Fruit fly (Drosophila melanogaster): ENCODE data around the gene BoYb.
A peak's percentile ranks its signal among the peaks of the same experiment; 100 is the strongest.

The BoYb gene

dm6 chr3L:22878723-22879343 is 22.9 kb upstream of the BoYb start, which contains the start of the genes Chro and Ssl1 (continued):
- TF ChIP-seq bowl (GFP tag; IDR thresholded peaks at IDR 0.05) (peak; percentile 99), Dad (GFP tag; optimal IDR thresholded peaks at IDR 0.05) (peak; percentile 100), yki (optimal IDR thresholded peaks at IDR 0.05) (peak; percentile 40), knrl (GFP tag; IDR thresholded peaks at IDR 0.05; ENCODE audit: partially characterized antibody) (peak; percentile 66; the same call in 2 of the 3 replicates), Med (GFP tag) (peak; percentile 100), aop (GFP tag; IDR thresholded peaks at IDR 0.05) (peak; percentile 98), CG2202 (tag; optimal IDR thresholded peaks at IDR 0.05) (peak; percentile 100), grau (tag; optimal IDR thresholded peaks at IDR 0.05) (peak; percentile 99), CrebB (tag; optimal IDR thresholded peaks at IDR 0.05) (peak; percentile 100), CG10209 (GFP tag; optimal IDR thresholded peaks at IDR 0.05) (peak; percentile 100), CG13424 (tag; optimal IDR thresholded peaks at IDR 0.05) (peak; percentile 100), dmrt99B (tag; optimal IDR thresholded peaks at IDR 0.05) (peak; percentile 100), Elba2 (GFP tag; optimal IDR thresholded peaks at IDR 0.05) (peak; percentile 99), da (GFP tag; optimal IDR thresholded peaks at IDR 0.05) (peak; percentile 100), CG7357 (GFP tag; IDR thresholded peaks at IDR 0.05) (peak; percentile 99), CG13123 (GFP tag; optimal IDR thresholded peaks at IDR 0.05) (peak; percentile 99), CG17912 (GFP tag; optimal IDR thresholded peaks at IDR 0.05) (peak; percentile 98), pan (optimal IDR thresholded peaks at IDR 0.05) (no peak), pan (GFP tag; optimal IDR thresholded peaks at IDR 0.05 in 1 of 2, IDR thresholded peaks at IDR 0.05 in 1 of 2) (peak in 1 of 2 experiments; percentile 100), D19A (tag; optimal IDR thresholded peaks at IDR 0.05) (peak; percentile 99), CG4424 (GFP tag; optimal IDR thresholded peaks at IDR 0.05) (peak; percentile 100), slou (GFP tag; optimal IDR thresholded peaks at IDR 0.05) (peak; percentile 100), CG17802 (tag; optimal IDR thresholded peaks at IDR 0.05) (peak; percentile 96), sens-2 (GFP tag; IDR thresholded peaks at IDR 0.05) (peak; percentile 100), Ada2b (GFP tag; IDR thresholded peaks at IDR 0.05) (peak; percentile 100), ase (GFP tag; IDR thresholded peaks at IDR 0.05) (peak; percentile 100), unc-4 (GFP tag; IDR thresholded peaks at IDR 0.05; ENCODE audit: partially characterized antibody) (0 out of 2 replicates have a peak, but pooled peaks have one; percentile 22), CG6813 (GFP tag; optimal IDR thresholded peaks at IDR 0.05) (peak; percentile 100), Sox102F (GFP tag; optimal IDR thresholded peaks at IDR 0.05) (peak; percentile 100), CG17612 (GFP tag; IDR thresholded peaks at IDR 0.05) (peak; percentile 99), CG17361 (GFP tag; IDR thresholded peaks at IDR 0.05) (peak; percentile 100), MBD-R2 (GFP tag; IDR thresholded peaks at IDR 0.05) (peak; percentile 99), Dbx (GFP tag; IDR thresholded peaks at IDR 0.05) (peak; percentile 100), CG9215 (GFP tag; IDR thresholded peaks at IDR 0.05) (peak; percentile 99), CG10979 (tag; optimal IDR thresholded peaks at IDR 0.05) (peak; percentile 100), CG10462 (GFP tag; optimal IDR thresholded peaks at IDR 0.05) (peak; percentile 100), fu2 (GFP tag; optimal IDR thresholded peaks at IDR 0.05) (peak; percentile 100), kay (GFP tag; optimal IDR thresholded peaks at IDR 0.05) (peak; percentile 100), CG3065 (GFP tag; optimal IDR thresholded peaks at IDR 0.05) (peak; percentile 100), vvl (GFP tag; IDR thresholded peaks at IDR 0.05) (peak; percentile 100), esg (GFP tag; conservative IDR thresholded peaks at IDR 0.05) (peak; percentile 100), CG12299 (tag; optimal IDR thresholded peaks at IDR 0.05) (peak; percentile 99), zen2 (GFP tag; IDR thresholded peaks at IDR 0.05; ENCODE audit: partially characterized antibody) (no peak), crol (GFP tag; IDR thresholded peaks at IDR 0.05) (peak; percentile 93), rib (GFP tag; IDR thresholded peaks at IDR 0.05) (peak; percentile 99), CG3995 (GFP tag; optimal IDR thresholded peaks at IDR 0.05) (peak; percentile 90), CG2678 (tag; optimal IDR thresholded peaks at IDR 0.05) (peak; percentile 100), sr (GFP tag; IDR thresholded peaks at IDR 0.05) (peak; percentile 99), fd64A (GFP tag; optimal IDR thresholded peaks at IDR 0.05) (peak; percentile 99), Dfd (GFP tag; optimal IDR thresholded peaks at IDR 0.05) (peak in 1 of 2 experiments; percentile 90), CG10366 (GFP tag; IDR thresholded peaks at IDR 0.05) (peak; percentile 100)

All from whole organism, embryonic.